Worm (Caenorhabditis elegans) whole organism, L4 larva: ENCODE data around the gene ints-7.

Experiments
- F49E8.2 ChIP-seq: sonication (generic microtip); optimal IDR thresholded peaks from 2 replicates; lab custom pipeline; 2016; ENCODE audit warnings: missing compliant biosample characterization, mild to moderate bottlenecking, missing genetic modification characterization, borderline replicate concordance
- R02D3.7 ChIP-seq: fragments of 150-350 bp; sonication (generic microtip); optimal IDR thresholded peaks from 3 replicates; lab custom pipeline; 2014; ENCODE audit warnings: missing biosample characterization, missing genetic modification characterization
- ceh-28 ChIP-seq: fragments of 150-350 bp; optimal IDR thresholded peaks from 2 replicates; lab custom pipeline; 2014; ENCODE audit warnings: missing biosample characterization, missing genetic modification reagents, missing genetic modification characterization
- egl-27 ChIP-seq: sonication (generic microtip); optimal IDR thresholded peaks from 3 replicates; lab custom pipeline; 2017; ENCODE audit warnings: missing biosample characterization, missing genetic modification reagents, missing genetic modification characterization
- lin-39 ChIP-seq: fragments of 150-350 bp; optimal IDR thresholded peaks from 2 replicates; lab custom pipeline; 2014; ENCODE audit warnings: missing biosample characterization, missing genetic modification reagents, missing genetic modification characterization
- mdl-1 ChIP-seq, 2 experiments: fragments of 150-350 bp in 1 of 2; sonication (generic microtip) in 1 of 2; optimal IDR thresholded peaks; 2 replicates each; lab custom pipeline; 2014 to 2017; ENCODE audit warnings: missing biosample characterization in 2 of 2, missing genetic modification characterization in 2 of 2
- nhr-102 ChIP-seq: sonication (generic microtip); optimal IDR thresholded peaks from 2 replicates; lab custom pipeline; 2016; ENCODE audit warnings: mild to moderate bottlenecking, missing genetic modification characterization, moderate library complexity, missing compliant biosample characterization
- nhr-11 ChIP-seq: fragments of 150-350 bp; optimal IDR thresholded peaks from 2 replicates; lab custom pipeline; 2014; ENCODE audit warnings: missing biosample characterization, missing genetic modification characterization
- nhr-237 ChIP-seq: sonication (generic microtip); optimal IDR thresholded peaks from 2 replicates; lab custom pipeline; 2017; ENCODE audit warnings: missing biosample characterization, missing genetic modification characterization
- pha-4 ChIP-seq, 2 experiments: fragments of 150-350 bp in 1 of 2; fragments of 200-800 bp in 1 of 2; sonication (Bioruptor generic) in 1 of 2; IDR thresholded peaks in 1 of 2; optimal IDR thresholded peaks in 1 of 2; 2 replicates each; pipeline versions ENCODE4 v1.3.6 to Lab custom; 2014 to 2022; ENCODE audit warnings: missing genetic modification characterization in 2 of 2, missing genetic modification reagents in 2 of 2, missing biosample characterization in 1 of 2, missing compliant biosample characterization in 1 of 2
- snpc-4 ChIP-seq: fragments of 150-350 bp; optimal IDR thresholded peaks from 2 replicates; lab custom pipeline; 2014; ENCODE audit warnings: missing biosample characterization, missing genetic modification characterization
- unc-62 ChIP-seq, 3 experiments: fragments of 150-350 bp in 1 of 3; sonication (generic microtip); optimal IDR thresholded peaks in 2 of 3; peaks in 1 of 3; 1 replicate in 1 of 3; 2 replicates in 2 of 3; lab custom pipeline; 2014 to 2017; ENCODE audit warnings: missing biosample characterization in 3 of 3, missing genetic modification characterization in 3 of 3, missing genetic modification reagents in 3 of 3, missing genotype in 1 of 3
- zag-1 ChIP-seq: fragments of 150-350 bp; optimal IDR thresholded peaks from 2 replicates; lab custom pipeline; 2014; ENCODE audit warnings: missing biosample characterization, missing genetic modification characterization
- zip-11 ChIP-seq: fragments of 200-800 bp; sonication (Bioruptor generic); IDR thresholded peaks from 2 replicates; pipeline ENCODE4 v1.3.6; 2022; ENCODE audit warnings: missing genetic modification characterization, missing compliant biosample characterization

DNA sequence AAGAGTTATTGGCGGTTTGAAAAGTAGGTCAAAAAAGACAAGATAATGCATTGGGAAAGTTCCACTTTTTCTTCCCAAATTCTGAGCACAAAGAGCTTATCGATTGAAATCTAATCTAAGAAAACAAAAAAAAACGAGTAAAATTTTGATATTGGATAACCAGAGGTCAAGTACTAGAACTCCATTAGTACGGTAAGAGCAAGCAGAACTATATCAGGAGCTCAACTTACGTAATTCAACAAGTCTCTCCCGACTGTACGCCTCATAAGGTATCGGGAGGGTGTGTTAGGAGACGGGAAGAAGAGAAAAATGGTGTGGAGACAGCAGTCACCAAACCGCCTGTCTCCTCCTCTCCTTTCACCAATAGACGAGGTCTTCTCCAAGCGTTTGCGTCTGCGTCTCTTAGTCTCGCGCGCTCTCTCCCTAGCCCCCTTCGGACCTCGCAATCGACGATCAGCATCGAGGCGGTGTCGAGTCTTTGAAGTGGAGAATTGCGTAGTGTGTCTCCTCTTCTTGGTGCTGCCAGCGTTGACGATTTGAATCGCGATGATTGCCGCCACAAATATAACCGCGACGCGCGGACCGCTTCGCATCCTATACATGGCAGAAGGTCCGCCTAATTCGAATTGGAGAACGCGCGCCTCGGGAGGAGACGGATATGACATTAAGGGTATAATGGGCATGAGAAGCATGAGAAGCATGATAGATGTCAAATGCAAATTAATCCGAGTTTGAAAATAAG is 15.5 kb upstream of the ints-7 start, which contains the start of gene F54D5.5:
- TF ChIP-seq egl-27 (tag; lab: Kevin White, UChicago) (no peak), snpc-4 (tag; lab: Kevin White, UChicago) (no peak), nhr-237 (tag; lab: Kevin White, UChicago) (no peak), F49E8.2 (tag; lab: Kevin White, UChicago) (no peak), nhr-11 (tag; lab: Kevin White, UChicago) (no peak), R02D3.7 (tag; lab: Kevin White, UChicago) (no peak), zag-1 (tag; lab: Kevin White, UChicago) (no peak), mdl-1 (tag; optimal IDR thresholded peaks at IDR 0.05; lab: Kevin White, UChicago) (no peak), nhr-102 (tag; lab: Kevin White, UChicago) (no peak), lin-39 (tag; lab: Kevin White, UChicago) (no peak), pha-4 (GFP tag; IDR thresholded peaks at IDR 0.05; lab: Robert Waterston, UW) (no peak), pha-4 (tag; optimal IDR thresholded peaks at IDR 0.05; lab: Kevin White, UChicago) (no peak), unc-62 (GFP tag; optimal IDR thresholded peaks at IDR 0.05 in 1 of 2; lab: Kevin White, UChicago) (peak in 1 of 2 experiments; percentile 31), unc-62 (tag; optimal IDR thresholded peaks at IDR 0.05; lab: Kevin White, UChicago) (no peak), zip-11 (no peak), ceh-28 (no peak)
